Fruit fly (Drosophila melanogaster): ENCODE measurements around the gene CG43345.

The CG43345 gene

dm6 chr2L:21195331-21195730 lies 26.9 kb upstream of the CG43345 start:
- TF ChIP-seq CrebA (GFP tag; optimal IDR thresholded peaks at IDR 0.05; ENCODE audit: borderline replicate concordance) (no peak), foxo (GFP tag; optimal IDR thresholded peaks at IDR 0.05) (peak in 1 of 2 experiments; percentile 12), dmrt93B (GFP tag; optimal IDR thresholded peaks at IDR 0.05) (no peak), jim (GFP tag; optimal IDR thresholded peaks at IDR 0.05) (no peak), ey (GFP tag; optimal IDR thresholded peaks at IDR 0.05) (peak; percentile 9), dsf (GFP tag; optimal IDR thresholded peaks at IDR 0.05; ENCODE audit: borderline replicate concordance) (no peak), sage (GFP tag; optimal IDR thresholded peaks at IDR 0.05) (no peak), Dif (GFP tag; optimal IDR thresholded peaks at IDR 0.05; ENCODE audit: partially characterized antibody) (no peak), Hr83 (GFP tag; optimal IDR thresholded peaks at IDR 0.05; ENCODE audit: poor library complexity, severe bottlenecking) (no peak), h (GFP tag; optimal IDR thresholded peaks at IDR 0.05) (peak; percentile 14), Hr78 (GFP tag; optimal IDR thresholded peaks at IDR 0.05) (no peak), sv (GFP tag; optimal IDR thresholded peaks at IDR 0.05) (no peak), rgr (GFP tag; optimal IDR thresholded peaks at IDR 0.05) (peak; percentile 4), dl (GFP tag; optimal IDR thresholded peaks at IDR 0.05; ENCODE audit: insufficient read depth in 1 of 2, partially characterized antibody in 2 of 2) (no peak), OdsH (GFP tag; optimal IDR thresholded peaks at IDR 0.05) (no peak), Sp1 (GFP tag; optimal IDR thresholded peaks at IDR 0.05) (no peak)

- no peak for TF ChIP-seq psq (GFP tag; optimal IDR thresholded peaks at IDR 0.05)
Measured at dm6 chr2L:21189273-21189781, 20.9 kb upstream of the CG43345 start.

- TF ChIP-seq Hr78 (GFP tag; optimal IDR thresholded peaks at IDR 0.05) (no peak), sage (GFP tag; optimal IDR thresholded peaks at IDR 0.05) (no peak), br (GFP tag; optimal IDR thresholded peaks at IDR 0.05) (no peak), sv (GFP tag; optimal IDR thresholded peaks at IDR 0.05) (no peak), Mio (GFP tag; optimal IDR thresholded peaks at IDR 0.05) (no peak), usp (GFP tag; optimal IDR thresholded peaks at IDR 0.05) (no peak), brk (GFP tag; optimal IDR thresholded peaks at IDR 0.05) (no peak), dmrt93B (GFP tag; optimal IDR thresholded peaks at IDR 0.05) (no peak), foxo (GFP tag; optimal IDR thresholded peaks at IDR 0.05) (no peak), Hnf4 (GFP tag; optimal IDR thresholded peaks at IDR 0.05) (no peak), tai (GFP tag; optimal IDR thresholded peaks at IDR 0.05) (no peak)
Measured at dm6 chr2L:21187753-21188152, 19.4 kb upstream of the CG43345 start.

DNA sequence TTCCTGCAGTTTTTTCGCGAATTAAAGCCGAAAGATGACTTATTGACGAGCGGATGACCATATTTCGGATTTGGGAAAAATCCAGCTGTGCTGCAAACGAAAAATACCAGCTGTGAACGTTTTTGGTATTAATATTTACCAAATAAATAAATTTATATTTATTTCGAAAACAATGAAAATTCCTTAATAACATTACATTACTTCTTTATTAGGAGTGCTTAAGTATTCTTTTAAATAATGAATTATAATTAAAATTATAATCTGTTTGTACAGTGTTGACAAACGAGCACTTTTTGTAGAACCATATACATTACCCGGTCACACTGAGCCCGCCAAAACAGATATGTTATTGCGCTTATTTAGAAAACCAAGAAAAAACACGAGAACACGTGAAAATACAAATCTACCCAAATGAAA lies 11.2 kb upstream of the CG43345 start, which contains the start of the genes bur and Mcm10:
Gene bur (minus strand): TSS at position 69 of the 417 bp plus-strand sequence.
Gene Mcm10 (plus strand): TSS at position 319 of the 417 bp plus-strand sequence.
- TF ChIP-seq Sp1 (GFP tag; optimal IDR thresholded peaks at IDR 0.05), result no peak
- no peak for TF ChIP-seq ey (GFP tag; optimal IDR thresholded peaks at IDR 0.05)
- TF ChIP-seq rgr (GFP tag; optimal IDR thresholded peaks at IDR 0.05), result no peak
- no peak for TF ChIP-seq GATAd (GFP tag; optimal IDR thresholded peaks at IDR 0.05)
- no peak for TF ChIP-seq sv (GFP tag; optimal IDR thresholded peaks at IDR 0.05)
- TF ChIP-seq Rel (GFP tag; optimal IDR thresholded peaks at IDR 0.05), result no peak
- TF ChIP-seq Rel (tag; optimal IDR thresholded peaks at IDR 0.05), result no peak
- TF ChIP-seq Dif (GFP tag; optimal IDR thresholded peaks at IDR 0.05; ENCODE audit: partially characterized antibody), result no peak
- TF ChIP-seq lola (GFP tag; optimal IDR thresholded peaks at IDR 0.05), result no peak
- peak; percentile 7 for TF ChIP-seq HLH106 (tag; optimal IDR thresholded peaks at IDR 0.05)
- peak; percentile 33 for TF ChIP-seq sage (GFP tag; optimal IDR thresholded peaks at IDR 0.05)
- TF ChIP-seq pan (optimal IDR thresholded peaks at IDR 0.05), result no peak

- no peak for TF ChIP-seq Rel (GFP tag; optimal IDR thresholded peaks at IDR 0.05)
- peak; percentile 67 for TF ChIP-seq Rel (tag; optimal IDR thresholded peaks at IDR 0.05)
- no peak for TF ChIP-seq CG32264 (GFP tag; optimal IDR thresholded peaks at IDR 0.05)
- no peak for TF ChIP-seq N (GFP tag; optimal IDR thresholded peaks at IDR 0.05)
- TF ChIP-seq lola (GFP tag; optimal IDR thresholded peaks at IDR 0.05), result no peak
Measured at dm6 chr2L:21179217-21179520, 10.8 kb upstream of the CG43345 start.
